Fruit fly (Drosophila melanogaster): Measurements from ENCODE around the gene CG7246.

CG7246 gene

DNA sequence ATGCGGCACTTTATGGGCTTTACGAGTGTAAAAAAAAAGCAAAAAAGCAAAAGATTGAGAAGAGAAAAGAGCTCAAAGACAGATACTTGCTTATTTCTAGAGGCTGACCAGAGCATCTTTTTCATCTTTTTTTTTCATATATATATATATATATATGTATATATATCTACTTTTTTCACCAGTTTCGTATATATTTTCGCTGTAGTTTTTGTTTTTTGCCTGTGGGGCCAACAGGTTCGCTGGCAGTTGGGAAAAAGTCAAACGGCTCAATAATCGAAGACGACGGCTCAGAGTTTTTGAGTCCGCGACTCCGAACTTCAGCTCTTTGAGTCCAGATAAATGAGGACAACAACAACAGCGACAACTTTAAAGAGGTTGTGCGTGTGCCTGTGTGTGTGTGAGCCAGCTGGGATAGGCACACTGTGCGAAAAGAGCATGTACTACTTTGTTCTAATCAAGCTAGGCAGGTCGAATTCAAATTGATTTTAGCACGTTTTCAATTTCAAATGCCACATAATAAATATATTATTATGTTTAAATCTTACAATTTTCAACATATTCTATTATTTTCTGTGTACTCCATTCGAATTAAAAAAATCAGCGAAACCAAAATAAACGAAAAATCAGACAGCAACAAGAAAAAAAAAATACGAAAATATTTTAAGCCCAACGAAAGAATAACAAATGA lies 13.9 kb downstream of the CG7246 start (continued):
- TF ChIP-seq slbo (GFP tag; IDR thresholded peaks at IDR 0.05) (peak; percentile 56), CG2120 (GFP tag; optimal IDR thresholded peaks at IDR 0.05) (peak; percentile 19), CG11695 (GFP tag; IDR thresholded peaks at IDR 0.05) (peak; percentile 38; the same call in 1 of the 3 replicates), CG3726 (GFP tag; IDR thresholded peaks at IDR 0.05) (no peak), CG34224 (GFP tag; IDR thresholded peaks at IDR 0.05; ENCODE audit: partially characterized antibody) (no peak), mam (GFP tag; optimal IDR thresholded peaks at IDR 0.05) (no peak), Hr78 (GFP tag; optimal IDR thresholded peaks at IDR 0.05) (no peak), kah (GFP tag; optimal IDR thresholded peaks at IDR 0.05) (no peak), klu (GFP tag; IDR thresholded peaks at IDR 0.05) (no peak), HLHmδ (GFP tag; optimal IDR thresholded peaks at IDR 0.05) (no peak), CG3838 (GFP tag; optimal IDR thresholded peaks at IDR 0.05) (no peak), CG4854 (GFP tag; optimal IDR thresholded peaks at IDR 0.05) (no peak), sens-2 (GFP tag; IDR thresholded peaks at IDR 0.05) (no peak), esg (GFP tag; conservative IDR thresholded peaks at IDR 0.05) (no peak), D19A (tag; optimal IDR thresholded peaks at IDR 0.05) (no peak), gem (tag; optimal IDR thresholded peaks at IDR 0.05) (peak; percentile 57), ac (GFP tag; optimal IDR thresholded peaks at IDR 0.05) (no peak), Dad (GFP tag; optimal IDR thresholded peaks at IDR 0.05) (no peak), Ets65A (GFP tag) (peak; percentile 38), CG7928 (GFP tag; optimal IDR thresholded peaks at IDR 0.05) (no peak), gt (GFP tag; IDR thresholded peaks at IDR 0.05) (no peak), Myb (GFP tag; optimal IDR thresholded peaks at IDR 0.05) (no peak), fd3F (GFP tag; optimal IDR thresholded peaks at IDR 0.05) (no peak), lov (optimal IDR thresholded peaks at IDR 0.05) (no peak), lov (GFP tag; IDR thresholded peaks at IDR 0.05) (no peak), yki (optimal IDR thresholded peaks at IDR 0.05) (no peak), CG11456 (GFP tag; IDR thresholded peaks at IDR 0.05) (peak; percentile 45; the same call in 1 of the 3 replicates), CG17912 (GFP tag; optimal IDR thresholded peaks at IDR 0.05) (no peak), ara (GFP tag; IDR thresholded peaks at IDR 0.05) (no peak), Max (GFP tag; optimal IDR thresholded peaks at IDR 0.05) (no peak), caup (GFP tag; optimal IDR thresholded peaks at IDR 0.05; ENCODE audit: severe bottlenecking) (peak; percentile 17), ssp (GFP tag; IDR thresholded peaks at IDR 0.05) (no peak), CG2712 (tag; optimal IDR thresholded peaks at IDR 0.05) (peak; percentile 11), odd (GFP tag; optimal IDR thresholded peaks at IDR 0.05) (no peak), lab (GFP tag; optimal IDR thresholded peaks at IDR 0.05) (peak; percentile 34), CG7745 (tag; optimal IDR thresholded peaks at IDR 0.05) (no peak), croc (GFP tag; conservative IDR thresholded peaks at IDR 0.05) (0 out of 3 replicates have a peak, but pooled peaks have one; percentile 18), phol (tag; optimal IDR thresholded peaks at IDR 0.05) (peak; percentile 36), dysf (GFP tag; IDR thresholded peaks at IDR 0.05) (peak; percentile 49; the same call in 2 of the 3 replicates), CG3281 (GFP tag; optimal IDR thresholded peaks at IDR 0.05) (peak; percentile 9), CG9215 (GFP tag; IDR thresholded peaks at IDR 0.05) (peak; percentile 26; the same call in 1 of the 2 replicates), fd96Cb (tag; optimal IDR thresholded peaks at IDR 0.05) (peak; percentile 26), CG13123 (GFP tag; optimal IDR thresholded peaks at IDR 0.05) (no peak), danr (GFP tag; IDR thresholded peaks at IDR 0.05) (no peak), CG14014 (GFP tag; IDR thresholded peaks at IDR 0.05) (no peak), CG31224 (GFP tag; IDR thresholded peaks at IDR 0.05) (no peak), tna (GFP tag; IDR thresholded peaks at IDR 0.05; ENCODE audit: partially characterized antibody) (no peak), Doc2 (GFP tag; IDR thresholded peaks at IDR 0.05) (no peak), HLH54F (GFP tag; optimal IDR thresholded peaks at IDR 0.05) (no peak)
